Worm (Caenorhabditis elegans) whole organism, young adult: ENCODE data around the gene ZC116.1.
A peak's percentile ranks its signal among the peaks of the same experiment; 100 is the strongest.

Source experiments
- B0019.2 ChIP-seq: fragments of 200-800 bp; sonication (Bioruptor generic); conservative IDR thresholded peaks from 2 replicates; pipeline ENCODE4 v1.3.6; 2022; ENCODE audit warnings: missing genetic modification reagents, missing genetic modification characterization, missing compliant biosample characterization
- C06A6.2 ChIP-seq: fragments of 200-800 bp; sonication (Bioruptor generic); conservative IDR thresholded peaks from 2 replicates; pipeline ENCODE4 v1.3.6; 2022; ENCODE audit warnings: missing genetic modification characterization, missing compliant biosample characterization
- F10E7.11 ChIP-seq: sonication (generic microtip); optimal IDR thresholded peaks from 2 replicates; lab custom pipeline; 2017; ENCODE audit warnings: mild to moderate bottlenecking, missing genetic modification characterization, moderate library complexity, missing compliant biosample characterization
- F22D6.2 ChIP-seq: sonication (generic microtip); optimal IDR thresholded peaks from 2 replicates; lab custom pipeline; 2016; ENCODE audit warnings: mild to moderate bottlenecking, missing genetic modification characterization, missing compliant biosample characterization
- F37B4.10 ChIP-seq: fragments of 200-800 bp; sonication (Bioruptor generic); IDR thresholded peaks from 2 replicates; pipeline ENCODE4 v1.3.6; 2022; ENCODE audit warnings: missing genetic modification characterization, missing compliant biosample characterization
- F57C9.4 ChIP-seq: sonication (generic microtip); optimal IDR thresholded peaks from 2 replicates; lab custom pipeline; 2017; ENCODE audit warnings: mild to moderate bottlenecking, missing genetic modification characterization, missing compliant biosample characterization
- K11D2.4 ChIP-seq: fragments of 200-800 bp; sonication (Bioruptor generic); IDR thresholded peaks from 2 replicates; pipeline ENCODE4 v1.3.6; 2022; ENCODE audit warnings: missing genetic modification reagents, missing genetic modification characterization, missing compliant biosample characterization
- T26A5.8 ChIP-seq: sonication (generic microtip); optimal IDR thresholded peaks from 2 replicates; lab custom pipeline; 2016; ENCODE audit warnings: missing genetic modification characterization, missing compliant biosample characterization
- Y56A3A.18 ChIP-seq: fragments of 200-800 bp; sonication (Bioruptor generic); IDR thresholded peaks from 2 replicates; pipeline ENCODE4 v1.3.6; 2022; ENCODE audit warnings: missing genetic modification reagents, missing genetic modification characterization, missing compliant biosample characterization
- Y67H2A.10 ChIP-seq: fragments of 200-800 bp; sonication (Bioruptor generic); conservative IDR thresholded peaks from 2 replicates; pipeline ENCODE4 v1.3.6; 2022; ENCODE audit warnings: missing genetic modification reagents, missing genetic modification characterization, missing compliant biosample characterization
- aptf-3 ChIP-seq: fragments of 200-800 bp; sonication (Bioruptor generic); IDR thresholded peaks from 2 replicates; pipeline ENCODE4 v1.3.6; 2022; ENCODE audit warnings: missing genetic modification characterization, missing compliant biosample characterization
- attf-5 ChIP-seq: fragments of 200-800 bp; sonication (Bioruptor generic); optimal IDR thresholded peaks from 2 replicates; lab custom pipeline; 2018; ENCODE audit warnings: mild to moderate bottlenecking, missing genetic modification characterization, missing compliant biosample characterization
- attf-6 ChIP-seq: fragments of 200-800 bp; sonication (Bioruptor generic); IDR thresholded peaks from 2 replicates; pipeline ENCODE4 v1.3.6; 2022; ENCODE audit warnings: missing genetic modification reagents, missing genetic modification characterization, missing compliant biosample characterization
- ccch-3 ChIP-seq: fragments of 200-800 bp; sonication (Bioruptor generic); optimal IDR thresholded peaks from 2 replicates; lab custom pipeline; 2018; ENCODE audit warnings: mild to moderate bottlenecking, missing genetic modification characterization, missing compliant biosample characterization
- cebp-1 ChIP-seq, 2 experiments: fragments of 200-800 bp in 1 of 2; sonication (Bioruptor generic) in 1 of 2; sonication (generic microtip) in 1 of 2; IDR thresholded peaks in 1 of 2; optimal IDR thresholded peaks in 1 of 2; 2 replicates each; pipeline versions ENCODE4 v1.3.6 to Lab custom; 2017 to 2022; ENCODE audit warnings: missing compliant biosample characterization in 2 of 2, missing genetic modification characterization in 2 of 2, mild to moderate bottlenecking in 1 of 2, missing genetic modification reagents in 1 of 2, moderate library complexity in 1 of 2
- cebp-2 ChIP-seq: fragments of 200-800 bp; sonication (Bioruptor generic); IDR thresholded peaks from 2 replicates; pipeline ENCODE4 v1.3.6; 2022; ENCODE audit warnings: missing genetic modification characterization, missing compliant biosample characterization
- ceh-100 ChIP-seq: fragments of 200-800 bp; sonication (Bioruptor generic); IDR thresholded peaks from 2 replicates; pipeline ENCODE4 v1.3.6; 2022; ENCODE audit warnings: missing genetic modification reagents, missing genetic modification characterization, missing compliant biosample characterization
- ceh-27 ChIP-seq: fragments of 200-800 bp; sonication (Bioruptor generic); optimal IDR thresholded peaks from 2 replicates; lab custom pipeline; 2018; ENCODE audit warnings: mild to moderate bottlenecking, missing genetic modification characterization, moderate library complexity, missing compliant biosample characterization
- die-1 ChIP-seq: sonication (generic microtip); optimal IDR thresholded peaks from 2 replicates; lab custom pipeline; 2016; ENCODE audit warnings: missing genotype, mild to moderate bottlenecking, missing genetic modification characterization, missing compliant biosample characterization
- dox-1 ChIP-seq: fragments of 200-800 bp; sonication (Bioruptor generic); IDR thresholded peaks from 2 replicates; pipeline ENCODE4 v1.3.6; 2022; ENCODE audit warnings: missing genetic modification reagents, missing genetic modification characterization, missing compliant biosample characterization
- dpl-1 ChIP-seq: fragments of 150-350 bp; optimal IDR thresholded peaks from 2 replicates; lab custom pipeline; 2014; ENCODE audit warnings: missing biosample characterization, missing genetic modification reagents, missing genetic modification characterization
- efl-1 ChIP-seq: fragments of 150-350 bp; optimal IDR thresholded peaks from 2 replicates; lab custom pipeline; 2014; ENCODE audit warnings: missing biosample characterization, missing genetic modification reagents, missing genetic modification characterization
- egl-18 ChIP-seq: fragments of 200-800 bp; sonication (Bioruptor generic); IDR thresholded peaks from 2 replicates; pipeline ENCODE4 v1.3.6; 2022; ENCODE audit warnings: missing genetic modification reagents, missing genetic modification characterization, missing compliant biosample characterization
- egl-44 ChIP-seq: fragments of 200-800 bp; sonication (Bioruptor generic); IDR thresholded peaks from 2 replicates; pipeline ENCODE4 v1.3.6; 2022; ENCODE audit warnings: missing genetic modification reagents, missing genetic modification characterization, missing compliant biosample characterization
- egrh-3 ChIP-seq: fragments of 200-800 bp; sonication (Bioruptor generic); IDR thresholded peaks from 2 replicates; pipeline ENCODE4 v1.3.6; 2022; ENCODE audit warnings: missing genetic modification reagents, missing genetic modification characterization, missing compliant biosample characterization
- ekl-4 ChIP-seq: fragments of 200-800 bp; sonication (Bioruptor generic); IDR thresholded peaks from 2 replicates; pipeline ENCODE4 v1.3.6; 2022; ENCODE audit warnings: missing genetic modification reagents, missing genetic modification characterization, missing compliant biosample characterization
- gei-17 ChIP-seq: fragments of 200-800 bp; sonication (Bioruptor generic); optimal IDR thresholded peaks from 2 replicates; lab custom pipeline; 2018; ENCODE audit warnings: mild to moderate bottlenecking, missing genetic modification characterization, missing compliant biosample characterization
- hlh-26 ChIP-seq: fragments of 200-800 bp; sonication (Bioruptor generic); conservative IDR thresholded peaks from 2 replicates; pipeline ENCODE4 v1.3.6; 2022; ENCODE audit warnings: missing genetic modification reagents, missing genetic modification characterization, missing compliant biosample characterization
- hmg-20 ChIP-seq: fragments of 200-800 bp; sonication (Bioruptor generic); IDR thresholded peaks from 2 replicates; pipeline ENCODE4 v1.3.6; 2022; ENCODE audit warnings: missing genetic modification reagents, missing genetic modification characterization, missing compliant biosample characterization
- lag-1 ChIP-seq: fragments of 200-800 bp; sonication (Bioruptor generic); IDR thresholded peaks from 2 replicates; pipeline ENCODE4 v1.3.6; 2022; ENCODE audit warnings: missing genetic modification reagents, missing genetic modification characterization, missing compliant biosample characterization
- let-526 ChIP-seq: fragments of 200-800 bp; sonication (Bioruptor generic); IDR thresholded peaks from 2 replicates; pipeline ENCODE4 v1.3.6; 2022; ENCODE audit warnings: missing genetic modification reagents, missing genetic modification characterization, missing compliant biosample characterization
- lin-26 ChIP-seq: fragments of 200-800 bp; sonication (Bioruptor generic); IDR thresholded peaks from 2 replicates; pipeline ENCODE4 v1.3.6; 2022; ENCODE audit warnings: missing genetic modification reagents, missing genetic modification characterization, missing compliant biosample characterization
- lin-35 ChIP-seq, 3 experiments: fragments of 150-350 bp in 2 of 3; sonication (generic microtip) in 1 of 3; optimal IDR thresholded peaks; 2 replicates each; lab custom pipeline; 2014 to 2018; ENCODE audit warnings: missing biosample characterization in 3 of 3, missing genetic modification characterization in 3 of 3, missing genetic modification reagents in 3 of 3
- lsy-27 ChIP-seq: sonication (generic microtip); optimal IDR thresholded peaks from 2 replicates; lab custom pipeline; 2017; ENCODE audit warnings: missing genetic modification characterization, mild to moderate bottlenecking, missing compliant biosample characterization, antibody characterized with exemption, missing genotype, borderline replicate concordance; ENCODE audit not compliant: insufficient read depth
- madf-10 ChIP-seq: sonication (generic microtip); optimal IDR thresholded peaks from 2 replicates; lab custom pipeline; 2016; ENCODE audit warnings: mild to moderate bottlenecking, missing genetic modification characterization, missing compliant biosample characterization
- madf-6 ChIP-seq: fragments of 200-800 bp; sonication (Bioruptor generic); IDR thresholded peaks from 2 replicates; pipeline ENCODE4 v1.3.6; 2022; ENCODE audit warnings: missing genetic modification reagents, missing genetic modification characterization, missing compliant biosample characterization
- madf-8 ChIP-seq: fragments of 200-800 bp; sonication (Bioruptor generic); conservative IDR thresholded peaks from 2 replicates; pipeline ENCODE4 v1.3.6; 2022; ENCODE audit warnings: missing genetic modification reagents, missing genetic modification characterization, missing compliant biosample characterization
- mcd-1 ChIP-seq: fragments of 200-800 bp; sonication (Bioruptor generic); IDR thresholded peaks from 2 replicates; pipeline ENCODE4 v1.3.6; 2022; ENCODE audit warnings: missing genetic modification reagents, missing genetic modification characterization, missing compliant biosample characterization
- mxl-1 ChIP-seq: sonication (generic microtip); optimal IDR thresholded peaks from 2 replicates; lab custom pipeline; 2016; ENCODE audit warnings: missing genetic modification characterization, missing compliant biosample characterization
- nhr-120 ChIP-seq: fragments of 200-800 bp; sonication (Bioruptor generic); IDR thresholded peaks from 2 replicates; pipeline ENCODE4 v1.3.6; 2022; ENCODE audit warnings: missing genetic modification characterization, missing compliant biosample characterization
- nhr-90 ChIP-seq: sonication (generic microtip); optimal IDR thresholded peaks from 2 replicates; lab custom pipeline; 2016; ENCODE audit warnings: missing genotype, mild to moderate bottlenecking, missing genetic modification characterization, missing compliant biosample characterization
- rcor-1 ChIP-seq: fragments of 200-800 bp; sonication (Bioruptor generic); IDR thresholded peaks from 2 replicates; pipeline ENCODE4 v1.3.6; 2022; ENCODE audit warnings: missing genetic modification reagents, missing genetic modification characterization, missing compliant biosample characterization
- rec-8 ChIP-seq, 2 experiments: sonication (generic microtip); optimal IDR thresholded peaks; 2 replicates each; lab custom pipeline; 2016; ENCODE audit warnings: mild to moderate bottlenecking in 2 of 2, missing genetic modification characterization in 2 of 2, missing genetic modification reagents in 2 of 2, missing genotype in 2 of 2, missing biosample characterization in 1 of 2, missing compliant biosample characterization in 1 of 2, moderate library complexity in 1 of 2
- repo-1 ChIP-seq: sonication (generic microtip); optimal IDR thresholded peaks from 2 replicates; lab custom pipeline; 2017; ENCODE audit warnings: mild to moderate bottlenecking, missing genetic modification characterization, missing compliant biosample characterization
- somi-1 ChIP-seq: fragments of 200-800 bp; sonication (Bioruptor generic); optimal IDR thresholded peaks from 2 replicates; lab custom pipeline; 2018; ENCODE audit warnings: mild to moderate bottlenecking, missing genetic modification characterization, missing compliant biosample characterization
- tlf-1 ChIP-seq: fragments of 200-800 bp; sonication (Bioruptor generic); optimal IDR thresholded peaks from 2 replicates; lab custom pipeline; 2018; ENCODE audit warnings: mild to moderate bottlenecking, missing genetic modification characterization, missing compliant biosample characterization
- zfh-2 ChIP-seq: fragments of 200-800 bp; sonication (Bioruptor generic); conservative IDR thresholded peaks from 2 replicates; pipeline ENCODE4 v1.3.6; 2022; ENCODE audit warnings: missing genetic modification reagents, missing genetic modification characterization, missing compliant biosample characterization
- zim-3 ChIP-seq: sonication (generic microtip); optimal IDR thresholded peaks from 2 replicates; lab custom pipeline; 2017; ENCODE audit warnings: mild to moderate bottlenecking, missing genetic modification characterization, moderate library complexity, missing compliant biosample characterization
- ztf-25 ChIP-seq: fragments of 200-800 bp; sonication (Bioruptor generic); IDR thresholded peaks from 2 replicates; pipeline ENCODE4 v1.3.6; 2022; ENCODE audit warnings: missing genetic modification reagents, missing genetic modification characterization, missing compliant biosample characterization

ZC116.1 gene

DNA sequence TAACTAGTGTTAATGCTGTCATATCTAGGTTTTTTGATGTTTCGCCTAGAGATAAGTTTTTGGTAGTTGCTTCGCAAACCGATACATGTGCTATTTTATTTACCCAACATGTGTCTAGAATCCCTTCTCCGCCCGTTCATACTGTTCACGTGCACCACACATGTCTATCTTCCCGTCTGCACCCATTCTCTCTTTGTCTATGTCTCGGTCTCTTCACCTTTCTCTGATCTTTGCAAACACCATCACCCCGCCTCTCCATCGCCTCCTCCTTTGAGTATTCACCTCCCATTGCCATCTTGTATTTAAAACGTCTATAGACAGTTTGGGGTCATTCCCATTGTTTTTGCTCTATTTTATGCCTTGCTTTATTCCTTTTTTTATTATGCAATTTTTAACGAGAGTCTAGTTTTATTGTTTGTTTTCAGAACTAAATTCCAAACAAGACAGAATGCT lies 27.6 kb downstream of the ZC116.1 start, which contains the start of gene F56H9.2 (continued):
- TF ChIP-seq hlh-26 (GFP tag; lab: Robert Waterston, UW) (no peak), gei-17 (GFP tag; lab: Kevin White, UChicago) (no peak), mxl-1 (tag; lab: Kevin White, UChicago) (no peak), C06A6.2 (peak; percentile 67; the same call in 1 of the 2 replicates), attf-5 (GFP tag; lab: Kevin White, UChicago) (peak; percentile 55), lin-35 (GFP tag; optimal IDR thresholded peaks at IDR 0.05; lab: Kevin White, UChicago) (peak in 1 of 3 experiments; percentile 18), ccch-3 (GFP tag; lab: Kevin White, UChicago) (no peak), rcor-1 (0 out of 2 replicates have a peak, but pooled peaks have one; percentile 21), madf-8 (GFP tag; lab: Robert Waterston, UW) (no peak), B0019.2 (GFP tag; lab: Robert Waterston, UW) (no peak), T26A5.8 (no peak), zfh-2 (GFP tag; lab: Robert Waterston, UW) (no peak), let-526 (no peak), dox-1 (GFP tag; lab: Robert Waterston, UW) (no peak; the same call in 1 of the 2 replicates), cebp-2 (GFP tag; lab: Robert Waterston, UW) (no peak), F57C9.4 (no peak), nhr-90 (tag; lab: Kevin White, UChicago) (no peak), K11D2.4 (GFP tag; lab: Robert Waterston, UW) (peak; percentile 39; the same call in 1 of the 2 replicates), mcd-1 (GFP tag; lab: Robert Waterston, UW) (peak; percentile 43; the same call in 1 of the 2 replicates), F37B4.10 (GFP tag; lab: Robert Waterston, UW) (no peak), egl-44 (GFP tag; lab: Robert Waterston, UW) (no peak), efl-1 (no peak), zim-3 (tag; lab: Kevin White, UChicago) (no peak), madf-10 (tag; lab: Kevin White, UChicago) (no peak), F22D6.2 (tag; lab: Kevin White, UChicago) (peak; percentile 82), Y56A3A.18 (no peak), tlf-1 (GFP tag; lab: Kevin White, UChicago) (no peak), lsy-27 (tag; lab: Kevin White, UChicago) (no peak), egl-18 (GFP tag; lab: Robert Waterston, UW) (no peak), repo-1 (no peak), Y67H2A.10 (GFP tag; lab: Robert Waterston, UW) (no peak), madf-6 (no peak), lin-26 (no peak), aptf-3 (no peak), cebp-1 (GFP tag; IDR thresholded peaks at IDR 0.05; lab: Robert Waterston, UW) (no peak), cebp-1 (tag; optimal IDR thresholded peaks at IDR 0.05; lab: Kevin White, UChicago) (peak; percentile 64), ceh-27 (GFP tag; lab: Kevin White, UChicago) (no peak), somi-1 (GFP tag; lab: Kevin White, UChicago) (peak; percentile 7), ekl-4 (GFP tag; lab: Robert Waterston, UW) (peak; percentile 46; the same call in 1 of the 2 replicates), lag-1 (GFP tag; lab: Robert Waterston, UW) (no peak), F10E7.11 (tag; lab: Kevin White, UChicago) (no peak), ceh-100 (no peak), ztf-25 (GFP tag; lab: Robert Waterston, UW) (no peak), nhr-120 (GFP tag; lab: Robert Waterston, UW) (no peak), egrh-3 (no peak), dpl-1 (GFP tag; lab: Kevin White, UChicago) (no peak), die-1 (peak; percentile 5), hmg-20 (GFP tag; lab: Robert Waterston, UW) (no peak), attf-6 (no peak), rec-8 (tag; optimal IDR thresholded peaks at IDR 0.05; lab: Kevin White, UChicago) (no peak)
